Worm (Caenorhabditis elegans) whole organism, late embryonic: ENCODE results near the gene cest-31.

Experiments
- F13H6.1 ChIP-seq: sonication (generic microtip); optimal IDR thresholded peaks from 2 replicates; lab custom pipeline; 2016; ENCODE audit warnings: missing genetic modification characterization, missing compliant biosample characterization
- K02D7.2 ChIP-seq: sonication (generic microtip); optimal IDR thresholded peaks from 2 replicates; lab custom pipeline; 2017; ENCODE audit warnings: mild to moderate bottlenecking, missing genetic modification characterization, missing compliant biosample characterization
- T23F11.4 ChIP-seq: fragments of 200-800 bp; sonication (Bioruptor generic); optimal IDR thresholded peaks from 2 replicates; lab custom pipeline; 2018; ENCODE audit warnings: mild to moderate bottlenecking, missing genetic modification characterization, missing compliant biosample characterization
- Y22D7AL.16 ChIP-seq: sonication (generic microtip); optimal IDR thresholded peaks from 2 replicates; lab custom pipeline; 2016; ENCODE audit warnings: missing genetic modification characterization, missing compliant biosample characterization
- ceh-14 ChIP-seq: sonication (generic microtip); optimal IDR thresholded peaks from 2 replicates; lab custom pipeline; 2016; ENCODE audit warnings: missing genotype, missing genetic modification characterization, missing compliant biosample characterization
- ceh-19 ChIP-seq: fragments of 200-800 bp; sonication (Bioruptor generic); optimal IDR thresholded peaks from 2 replicates; lab custom pipeline; 2018; ENCODE audit warnings: mild to moderate bottlenecking, missing genetic modification characterization, missing compliant biosample characterization
- ceh-2 ChIP-seq: sonication (generic microtip); optimal IDR thresholded peaks from 2 replicates; lab custom pipeline; 2016; ENCODE audit warnings: missing genotype, missing genetic modification characterization, missing compliant biosample characterization
- ceh-22 ChIP-seq: sonication (generic microtip); optimal IDR thresholded peaks from 2 replicates; lab custom pipeline; 2017; ENCODE audit warnings: missing biosample characterization, missing genetic modification characterization
- ceh-24 ChIP-seq: sonication (generic microtip); optimal IDR thresholded peaks from 2 replicates; lab custom pipeline; 2016; ENCODE audit warnings: mild to moderate bottlenecking, missing genetic modification characterization, missing compliant biosample characterization
- ceh-30 ChIP-seq: fragments of 150-350 bp; optimal IDR thresholded peaks from 2 replicates; lab custom pipeline; 2014; ENCODE audit warnings: missing biosample characterization, missing genetic modification characterization
- ceh-31 ChIP-seq: sonication (generic microtip); optimal IDR thresholded peaks from 2 replicates; lab custom pipeline; 2016; ENCODE audit warnings: missing genetic modification characterization, missing compliant biosample characterization
- ceh-6 ChIP-seq: fragments of 200-800 bp; sonication (Bioruptor generic); optimal IDR thresholded peaks from 2 replicates; lab custom pipeline; 2018; ENCODE audit warnings: mild to moderate bottlenecking, missing genetic modification characterization, missing compliant biosample characterization
- ceh-9 ChIP-seq: sonication (generic microtip); optimal IDR thresholded peaks from 2 replicates; lab custom pipeline; 2016; ENCODE audit warnings: mild to moderate bottlenecking, missing genetic modification characterization, inconsistent platforms, missing compliant biosample characterization
- dve-1 ChIP-seq: sonication (generic microtip); optimal IDR thresholded peaks from 2 replicates; lab custom pipeline; 2017; ENCODE audit warnings: antibody characterized with exemption, mild to moderate bottlenecking, missing genetic modification characterization, missing compliant biosample characterization
- elt-2 ChIP-seq: sonication (generic microtip); optimal IDR thresholded peaks from 2 replicates; lab custom pipeline; 2016; ENCODE audit warnings: missing genetic modification reagents, missing genetic modification characterization, missing compliant biosample characterization
- elt-4 ChIP-seq: sonication (generic microtip); optimal IDR thresholded peaks from 2 replicates; lab custom pipeline; 2016; ENCODE audit warnings: missing genetic modification characterization, missing compliant biosample characterization
- fax-1 ChIP-seq: sonication (generic microtip); optimal IDR thresholded peaks from 2 replicates; lab custom pipeline; 2016; ENCODE audit warnings: missing genotype, missing genetic modification characterization, missing compliant biosample characterization
- hlh-6 ChIP-seq: sonication (generic microtip); optimal IDR thresholded peaks from 2 replicates; lab custom pipeline; 2016; ENCODE audit warnings: missing genotype, missing genetic modification characterization, missing compliant biosample characterization
- hlh-8 ChIP-seq: sonication (generic microtip); optimal IDR thresholded peaks from 2 replicates; lab custom pipeline; 2016; ENCODE audit warnings: missing genotype, missing genetic modification characterization, missing compliant biosample characterization
- lim-6 ChIP-seq: sonication (generic microtip); optimal IDR thresholded peaks from 2 replicates; lab custom pipeline; 2016; ENCODE audit warnings: missing genetic modification characterization, missing compliant biosample characterization
- lin-11 ChIP-seq: fragments of 200-800 bp; sonication (Bioruptor generic); optimal IDR thresholded peaks from 2 replicates; lab custom pipeline; 2018; ENCODE audit warnings: mild to moderate bottlenecking, missing genetic modification characterization, missing compliant biosample characterization
- mec-3 ChIP-seq: sonication (generic microtip); optimal IDR thresholded peaks from 2 replicates; lab custom pipeline; 2016; ENCODE audit warnings: borderline replicate concordance, missing genetic modification characterization, missing compliant biosample characterization
- nhr-11 ChIP-seq: fragments of 150-350 bp; optimal IDR thresholded peaks from 2 replicates; lab custom pipeline; 2014; ENCODE audit warnings: missing biosample characterization, missing genetic modification characterization
- npax-4 ChIP-seq: sonication (generic microtip); optimal IDR thresholded peaks from 2 replicates; lab custom pipeline; 2016; ENCODE audit warnings: missing genetic modification characterization, missing compliant biosample characterization
- odd-2 ChIP-seq: sonication (generic microtip); optimal IDR thresholded peaks from 2 replicates; lab custom pipeline; 2017; ENCODE audit warnings: antibody characterized with exemption, mild to moderate bottlenecking, missing genetic modification characterization, missing compliant biosample characterization
- pat-9 ChIP-seq: fragments of 200-800 bp; sonication (Bioruptor generic); optimal IDR thresholded peaks from 2 replicates; lab custom pipeline; 2018; ENCODE audit warnings: mild to moderate bottlenecking, missing genetic modification characterization, moderate library complexity, missing compliant biosample characterization
- pha-2 ChIP-seq: sonication (generic microtip); optimal IDR thresholded peaks from 2 replicates; lab custom pipeline; 2017; ENCODE audit warnings: mild to moderate bottlenecking, missing genetic modification characterization, missing compliant biosample characterization
- pros-1 ChIP-seq: fragments of 150-350 bp; optimal IDR thresholded peaks from 2 replicates; lab custom pipeline; 2014; ENCODE audit warnings: missing biosample characterization, missing genetic modification reagents, missing genetic modification characterization
- rnt-1 ChIP-seq: sonication (generic microtip); optimal IDR thresholded peaks from 2 replicates; lab custom pipeline; 2016; ENCODE audit warnings: missing genetic modification characterization, missing compliant biosample characterization
- sdc-2 ChIP-seq: sonication (generic microtip); optimal IDR thresholded peaks from 2 replicates; lab custom pipeline; 2016; ENCODE audit warnings: missing genotype, missing genetic modification characterization, missing compliant biosample characterization
- sox-2 ChIP-seq: fragments of 200-800 bp; sonication (Bioruptor generic); IDR thresholded peaks from 2 replicates; pipeline ENCODE4 v1.3.6; 2022; ENCODE audit warnings: missing genetic modification reagents, missing genetic modification characterization, missing compliant biosample characterization
- tbx-2 ChIP-seq: sonication (generic microtip); optimal IDR thresholded peaks from 2 replicates; lab custom pipeline; 2016; ENCODE audit warnings: missing genetic modification characterization, missing compliant biosample characterization
- ttx-3 ChIP-seq: sonication (generic microtip); optimal IDR thresholded peaks from 2 replicates; lab custom pipeline; 2016; ENCODE audit warnings: missing genetic modification reagents, missing genetic modification characterization, missing compliant biosample characterization
- unc-3 ChIP-seq, 2 experiments: fragments of 200-800 bp in 1 of 2; sonication (Bioruptor generic) in 1 of 2; sonication (generic microtip) in 1 of 2; conservative IDR thresholded peaks in 1 of 2; optimal IDR thresholded peaks in 1 of 2; 2 replicates each; pipeline versions ENCODE4 v1.3.6 to Lab custom; 2016 to 2022; ENCODE audit warnings: missing compliant biosample characterization in 2 of 2, missing genetic modification characterization in 2 of 2, missing genetic modification reagents in 1 of 2
- unc-42 ChIP-seq: sonication (generic microtip); optimal IDR thresholded peaks from 2 replicates; lab custom pipeline; 2016; ENCODE audit warnings: missing genotype, missing genetic modification characterization, missing compliant biosample characterization
- unc-86 ChIP-seq: sonication (generic microtip); optimal IDR thresholded peaks from 2 replicates; lab custom pipeline; 2016; ENCODE audit warnings: missing genetic modification characterization, missing compliant biosample characterization
- zip-5 ChIP-seq: sonication (generic microtip); optimal IDR thresholded peaks from 2 replicates; lab custom pipeline; 2016; ENCODE audit warnings: missing genetic modification characterization, missing compliant biosample characterization
- ztf-16 ChIP-seq: sonication (generic microtip); optimal IDR thresholded peaks from 2 replicates; lab custom pipeline; 2017; ENCODE audit warnings: missing genetic modification characterization, missing compliant biosample characterization

Gene cest-31

ce11 chrV:6683282-6683681, 9.2 kb downstream of the cest-31 start:
- no peak for TF ChIP-seq odd-2 (tag; lab: Kevin White, UChicago)
- TF ChIP-seq unc-86 (tag; lab: Kevin White, UChicago): no peak
- TF ChIP-seq pros-1 (tag; lab: Kevin White, UChicago): no peak
- no peak for TF ChIP-seq ceh-24 (tag; lab: Kevin White, UChicago)
- no peak for TF ChIP-seq lin-11 (tag; lab: Kevin White, UChicago)
- no peak for TF ChIP-seq F13H6.1
- no peak for TF ChIP-seq pat-9 (tag; lab: Kevin White, UChicago)
- no peak for TF ChIP-seq elt-2 (tag; lab: Kevin White, UChicago)
- no peak for TF ChIP-seq T23F11.4 (GFP tag; lab: Kevin White, UChicago)
- no peak for TF ChIP-seq ztf-16 (tag; lab: Kevin White, UChicago)
- TF ChIP-seq ceh-9 (tag; lab: Kevin White, UChicago): no peak
- no peak for TF ChIP-seq elt-4
- no peak for TF ChIP-seq ceh-30 (tag; lab: Kevin White, UChicago)
- no peak for TF ChIP-seq pha-2 (tag; lab: Kevin White, UChicago)
- no peak for TF ChIP-seq ceh-19 (GFP tag; lab: Kevin White, UChicago)
- TF ChIP-seq Y22D7AL.16 (tag; lab: Kevin White, UChicago): no peak
- no peak for TF ChIP-seq ttx-3 (tag; lab: Kevin White, UChicago)
- no peak for TF ChIP-seq hlh-8 (tag; lab: Kevin White, UChicago)
- TF ChIP-seq zip-5 (tag; lab: Kevin White, UChicago): no peak
- TF ChIP-seq rnt-1 (tag; lab: Kevin White, UChicago): no peak

DNA sequence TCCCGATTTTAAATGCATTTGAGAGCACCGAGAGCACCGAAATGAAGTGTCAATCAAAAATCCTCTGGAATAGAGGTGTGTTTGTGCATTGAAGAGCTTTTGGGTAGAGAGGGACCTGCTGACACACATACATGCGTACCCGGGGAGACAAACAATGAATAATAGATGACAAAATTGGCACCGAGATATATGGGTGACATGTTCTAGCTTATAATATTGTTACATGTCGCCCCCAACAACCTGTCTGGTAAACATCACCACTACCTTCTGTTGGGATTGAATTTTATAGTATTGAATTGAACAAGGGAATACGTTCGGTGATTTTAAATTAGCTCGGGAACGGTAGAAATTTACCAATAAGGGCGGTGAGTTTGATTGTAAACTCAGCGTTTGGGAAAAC, 9.7 kb downstream of the cest-31 start:
- TF ChIP-seq tbx-2 (tag; lab: Kevin White, UChicago): no peak
- TF ChIP-seq ceh-2 (tag; lab: Kevin White, UChicago): no peak
- no peak for TF ChIP-seq ceh-22 (tag; lab: Kevin White, UChicago)
- TF ChIP-seq ceh-9 (tag; lab: Kevin White, UChicago): no peak
- no peak for TF ChIP-seq unc-3 (GFP tag; conservative IDR thresholded peaks at IDR 0.05; lab: Robert Waterston, UW)
- TF ChIP-seq unc-3 (tag; optimal IDR thresholded peaks at IDR 0.05; lab: Kevin White, UChicago): no peak
- no peak for TF ChIP-seq dve-1 (tag; lab: Kevin White, UChicago)
- no peak for TF ChIP-seq ceh-19 (GFP tag; lab: Kevin White, UChicago)
- TF ChIP-seq pha-2 (tag; lab: Kevin White, UChicago): no peak
- no peak for TF ChIP-seq zip-5 (tag; lab: Kevin White, UChicago)
- no peak for TF ChIP-seq hlh-6 (tag; lab: Kevin White, UChicago)
- TF ChIP-seq ceh-6 (GFP tag; lab: Kevin White, UChicago): no peak
- TF ChIP-seq unc-86 (tag; lab: Kevin White, UChicago): no peak
- TF ChIP-seq pros-1 (tag; lab: Kevin White, UChicago): no peak
- TF ChIP-seq fax-1 (tag; lab: Kevin White, UChicago): no peak
- TF ChIP-seq ceh-31 (tag; lab: Kevin White, UChicago): no peak
- no peak for TF ChIP-seq sdc-2 (tag; lab: Kevin White, UChicago)
- no peak for TF ChIP-seq lin-11 (tag; lab: Kevin White, UChicago)
- no peak for TF ChIP-seq ztf-16 (tag; lab: Kevin White, UChicago)
- no peak for TF ChIP-seq Y22D7AL.16 (tag; lab: Kevin White, UChicago)
- TF ChIP-seq, all 69 proteins: peak for 0

- peak; percentile 38 for TF ChIP-seq sox-2 (GFP tag; lab: Robert Waterston, UW)
- TF ChIP-seq pha-2 (tag; lab: Kevin White, UChicago): no peak
- TF ChIP-seq mec-3 (tag; lab: Kevin White, UChicago): no peak
- peak; percentile 40 for TF ChIP-seq ceh-31 (tag; lab: Kevin White, UChicago)
- peak; percentile 43 for TF ChIP-seq unc-42 (tag; lab: Kevin White, UChicago)
- no peak for TF ChIP-seq ceh-14 (tag; lab: Kevin White, UChicago)
- TF ChIP-seq odd-2 (tag; lab: Kevin White, UChicago): no peak
- no peak for TF ChIP-seq lim-6 (tag; lab: Kevin White, UChicago)
- no peak for TF ChIP-seq K02D7.2
- no peak for TF ChIP-seq rnt-1 (tag; lab: Kevin White, UChicago)
- no peak for TF ChIP-seq F13H6.1
- TF ChIP-seq pros-1 (tag; lab: Kevin White, UChicago): no peak
- TF ChIP-seq npax-4 (tag; lab: Kevin White, UChicago): no peak
- no peak for TF ChIP-seq sdc-2 (tag; lab: Kevin White, UChicago)
- no peak for TF ChIP-seq ceh-30 (tag; lab: Kevin White, UChicago)
- TF ChIP-seq hlh-6 (tag; lab: Kevin White, UChicago): no peak
- TF ChIP-seq ceh-6 (GFP tag; lab: Kevin White, UChicago): no peak
- TF ChIP-seq nhr-11 (tag; lab: Kevin White, UChicago): no peak
Measured at ce11 chrV:6684541-6684940, 10.5 kb downstream of the cest-31 start.
